Worm (Caenorhabditis elegans): ENCODE results near the gene cox-16.

Gene cox-16

DNA sequence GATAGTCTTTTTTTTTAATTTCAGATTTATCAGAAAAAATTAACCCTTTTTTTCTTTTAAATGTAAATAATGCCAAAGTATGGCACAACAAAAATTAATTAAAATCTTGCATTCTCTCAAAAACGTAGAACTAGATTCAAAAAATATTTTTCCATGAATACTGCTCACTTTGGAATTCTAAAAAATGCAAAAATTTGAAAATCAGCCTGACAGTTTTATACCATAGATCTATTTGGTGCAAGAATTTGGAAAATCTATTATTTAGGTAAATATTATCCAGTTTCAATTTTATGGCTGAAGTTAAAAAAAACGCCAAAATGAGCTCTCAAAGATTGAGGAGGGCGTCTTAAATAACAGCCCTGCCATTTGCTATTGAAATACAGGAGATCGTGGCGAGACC, 43.6 kb upstream of the cox-16 start:
- TF ChIP-seq mes-2 (tag; optimal IDR thresholded peaks at IDR 0.05; ENCODE audit: poor library complexity, severe bottlenecking) (no peak), aha-1 (tag) (peak; percentile 94)

DNA sequence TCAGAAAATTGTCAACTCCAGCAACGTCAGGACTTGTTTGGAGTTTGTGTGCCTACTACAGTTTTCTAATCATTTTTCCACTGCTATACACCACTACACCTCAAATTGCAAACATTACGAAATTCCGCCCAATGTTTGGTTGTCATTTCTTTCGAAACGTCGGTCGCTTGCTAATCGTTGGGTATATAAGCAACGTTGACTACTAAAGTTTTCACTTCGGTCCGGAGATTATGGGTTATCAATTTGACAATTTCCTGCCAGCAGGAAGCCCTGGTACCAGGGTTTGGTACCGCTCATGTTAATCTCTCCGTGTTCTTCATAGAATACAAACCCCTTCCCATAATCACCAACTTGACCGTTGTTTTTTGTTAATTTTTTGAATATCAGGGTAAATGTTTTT, 40.0 kb upstream of the cox-16 start:
- TF ChIP-seq nhr-48 (tag; optimal IDR thresholded peaks at IDR 0.05) (peak; percentile 55), unc-39 (tag; optimal IDR thresholded peaks at IDR 0.05) (no peak), F26F4.8 (GFP tag; conservative IDR thresholded peaks at IDR 0.05) (no peak), daf-8 (GFP tag; IDR thresholded peaks at IDR 0.05) (no peak), ama-1 (optimal IDR thresholded peaks at IDR 0.05) (no peak), ztf-7 (tag; optimal IDR thresholded peaks at IDR 0.05) (peak; percentile 58), zag-1 (tag; optimal IDR thresholded peaks at IDR 0.05) (no peak), zfp-3 (GFP tag; conservative IDR thresholded peaks at IDR 0.05) (no peak), daf-12 (tag; optimal IDR thresholded peaks at IDR 0.05) (no peak), duxl-1 (tag; optimal IDR thresholded peaks at IDR 0.05; ENCODE audit: poor library complexity) (no peak), nhr-42 (GFP tag; IDR thresholded peaks at IDR 0.05) (peak; percentile 60; the same call in 1 of the 2 replicates), nhr-76 (tag; optimal IDR thresholded peaks at IDR 0.05) (no peak), madf-9 (GFP tag; conservative IDR thresholded peaks at IDR 0.05) (no peak), php-3 (GFP tag; IDR thresholded peaks at IDR 0.05) (0 out of 2 replicates have a peak, but pooled peaks have one; percentile 25), aha-1 (tag) (peak; percentile 98), F37D6.2 (tag; optimal IDR thresholded peaks at IDR 0.05) (no peak), madf-5 (GFP tag; IDR thresholded peaks at IDR 0.05) (no peak), spr-3 (GFP tag; optimal IDR thresholded peaks at IDR 0.05) (no peak), nhr-102 (tag; optimal IDR thresholded peaks at IDR 0.05) (peak; percentile 60), lin-39 (tag; optimal IDR thresholded peaks at IDR 0.05) (no peak), dpl-1 (GFP tag; optimal IDR thresholded peaks at IDR 0.05) (peak; percentile 47), Y75B8A.6 (GFP tag; IDR thresholded peaks at IDR 0.05) (no peak), ztf-11 (tag; optimal IDR thresholded peaks at IDR 0.05) (no peak), nhr-41 (GFP tag; IDR thresholded peaks at IDR 0.05) (0 out of 2 replicates have a peak, but pooled peaks have one; percentile 33), lin-13 (GFP tag; optimal IDR thresholded peaks at IDR 0.05) (peak; percentile 23), lin-38 (GFP tag; IDR thresholded peaks at IDR 0.05) (peak; percentile 54), hlh-30 (tag; optimal IDR thresholded peaks at IDR 0.05; ENCODE audit: insufficient read depth) (peak; percentile 17), attf-4 (tag; optimal IDR thresholded peaks at IDR 0.05) (no peak), D1046.2 (GFP tag; IDR thresholded peaks at IDR 0.05) (no peak), tra-1 (GFP tag; IDR thresholded peaks at IDR 0.05) (0 out of 2 replicates have a peak, but pooled peaks have one; percentile 18), F10B5.3 (tag; optimal IDR thresholded peaks at IDR 0.05) (no peak), egl-43 (GFP tag; IDR thresholded peaks at IDR 0.05) (0 out of 2 replicates have a peak, but pooled peaks have one; percentile 63), T26A8.4 (GFP tag; IDR thresholded peaks at IDR 0.05) (peak; percentile 80), ces-1 (GFP tag; optimal IDR thresholded peaks at IDR 0.05) (no peak), nhr-10 (tag; optimal IDR thresholded peaks at IDR 0.05) (no peak), fos-1 (tag; optimal IDR thresholded peaks at IDR 0.05) (no peak), set-16 (GFP tag; IDR thresholded peaks at IDR 0.05) (no peak), fkh-10 (GFP tag; optimal IDR thresholded peaks at IDR 0.05) (no peak), zip-11 (GFP tag; IDR thresholded peaks at IDR 0.05) (no peak), ceh-28 (tag; optimal IDR thresholded peaks at IDR 0.05) (no peak), lir-3 (tag; optimal IDR thresholded peaks at IDR 0.05) (no peak), F49E8.2 (tag; optimal IDR thresholded peaks at IDR 0.05; ENCODE audit: borderline replicate concordance) (no peak), egl-27 (tag; optimal IDR thresholded peaks at IDR 0.05) (no peak), snpc-4 (tag; optimal IDR thresholded peaks at IDR 0.05) (peak; percentile 91), zfp-2 (tag; optimal IDR thresholded peaks at IDR 0.05) (no peak), ZK546.5 (tag; optimal IDR thresholded peaks at IDR 0.05) (no peak), gei-8 (GFP tag; optimal IDR thresholded peaks at IDR 0.05) (no peak), T20F7.1 (GFP tag; optimal IDR thresholded peaks at IDR 0.05) (peak; percentile 45), tag-97 (GFP tag; IDR thresholded peaks at IDR 0.05) (no peak), jun-1 (tag; optimal IDR thresholded peaks at IDR 0.05) (no peak)

All from whole organism, L4 larva.